2 worm cellular contexts compared by ENCODE assay signal in genomic region chrII:14350768-14351167, ce11.
TF ChIP-seq lines count a peak whose summit lies in the region.

No protein-coding gene starts in this region.

TF ChIP-seq in whole organism, L4 larva, 104 proteins besides CTCF, POLR2A, EP300 and RAD21 (continued from another document):
- peak; percentile 19 for TF ChIP-seq ama-1 (optimal IDR thresholded peaks at IDR 0.05; lab: Kevin White, UChicago)
- peak in 1 of 2 experiments; percentile 22 for TF ChIP-seq lsy-2 (tag; optimal IDR thresholded peaks at IDR 0.05; lab: Kevin White, UChicago)
- TF ChIP-seq nhr-76 (tag; optimal IDR thresholded peaks at IDR 0.05; lab: Kevin White, UChicago) = no peak
- no peak for TF ChIP-seq mdl-1 (tag; optimal IDR thresholded peaks at IDR 0.05; lab: Kevin White, UChicago)
- TF ChIP-seq nhr-111 (GFP tag; optimal IDR thresholded peaks at IDR 0.05; lab: Kevin White, UChicago) = peak; percentile 36
- 0 out of 2 replicates have a peak, but pooled peaks have one; percentile 23 for TF ChIP-seq snpc-1.2 (GFP tag; IDR thresholded peaks at IDR 0.05; lab: Robert Waterston, UW)
- peak; percentile 56 for TF ChIP-seq F49E8.2 (tag; optimal IDR thresholded peaks at IDR 0.05; lab: Kevin White, UChicago; ENCODE audit: borderline replicate concordance)
- peak in 1 of 2 experiments; percentile 78 for TF ChIP-seq unc-62 (GFP tag; optimal IDR thresholded peaks at IDR 0.05 in 1 of 2; lab: Kevin White, UChicago)
- no peak for TF ChIP-seq unc-62 (tag; optimal IDR thresholded peaks at IDR 0.05; lab: Kevin White, UChicago)
- TF ChIP-seq Y48G9A.11 (GFP tag; IDR thresholded peaks at IDR 0.05; lab: Robert Waterston, UW) = peak; percentile 40; the same call in 1 of the 2 replicates
- TF ChIP-seq ceh-44 (GFP tag; IDR thresholded peaks at IDR 0.05; lab: Robert Waterston, UW) = no peak
- no peak for TF ChIP-seq tra-1 (GFP tag; IDR thresholded peaks at IDR 0.05; lab: Robert Waterston, UW)
- peak; percentile 6 for TF ChIP-seq unc-130 (GFP tag; optimal IDR thresholded peaks at IDR 0.05; lab: Kevin White, UChicago)
- peak; percentile 36; the same call in 1 of the 2 replicates for TF ChIP-seq arid-1 (GFP tag; conservative IDR thresholded peaks at IDR 0.05; lab: Robert Waterston, UW)
- TF ChIP-seq cey-2 (tag; optimal IDR thresholded peaks at IDR 0.05; lab: Kevin White, UChicago; ENCODE audit: borderline replicate concordance, insufficient read depth) = no peak
- TF ChIP-seq mdt-29 (GFP tag; IDR thresholded peaks at IDR 0.05; lab: Robert Waterston, UW) = 0 out of 2 replicates have a peak, but pooled peaks have one; percentile 29
TF ChIP-seq in whole organism, L4 larva: peak in this region for 21.

TF ChIP-seq in whole organism, young adult, 124 proteins besides CTCF, POLR2A, EP300 and RAD21 (continued from another document):
- no peak for TF ChIP-seq hmg-20 (GFP tag; IDR thresholded peaks at IDR 0.05; lab: Robert Waterston, UW)
- no peak for TF ChIP-seq aptf-3 (GFP tag; IDR thresholded peaks at IDR 0.05; lab: Robert Waterston, UW)
- TF ChIP-seq atf-7 (tag; optimal IDR thresholded peaks at IDR 0.05; lab: Kevin White, UChicago) = peak; percentile 68
- no peak for TF ChIP-seq nhr-179 (tag; optimal IDR thresholded peaks at IDR 0.05; lab: Kevin White, UChicago)
- no peak for TF ChIP-seq lin-35 (GFP tag; optimal IDR thresholded peaks at IDR 0.05; lab: Kevin White, UChicago)
- no peak for TF ChIP-seq ets-4 (GFP tag; optimal IDR thresholded peaks at IDR 0.05; lab: Kevin White, UChicago)
- TF ChIP-seq K11D2.4 (GFP tag; IDR thresholded peaks at IDR 0.05; lab: Robert Waterston, UW) = no peak
- TF ChIP-seq F57A8.1 (GFP tag; optimal IDR thresholded peaks at IDR 0.05; lab: Kevin White, UChicago) = no peak
- no peak for TF ChIP-seq snpc-3.4 (tag; optimal IDR thresholded peaks at IDR 0.05; lab: Kevin White, UChicago)
- no peak for TF ChIP-seq unc-62 (GFP tag; optimal IDR thresholded peaks at IDR 0.05; lab: Kevin White, UChicago)
- TF ChIP-seq hlh-26 (GFP tag; conservative IDR thresholded peaks at IDR 0.05; lab: Robert Waterston, UW) = no peak
- TF ChIP-seq ceh-79 (tag; optimal IDR thresholded peaks at IDR 0.05; lab: Kevin White, UChicago) = no peak
- TF ChIP-seq sea-2 (GFP tag; IDR thresholded peaks at IDR 0.05; lab: Robert Waterston, UW) = no peak
- TF ChIP-seq nfya-1 (tag; optimal IDR thresholded peaks at IDR 0.05; lab: Kevin White, UChicago; ENCODE audit: borderline replicate concordance, insufficient read depth) = no peak
- no peak for TF ChIP-seq attf-5 (GFP tag; optimal IDR thresholded peaks at IDR 0.05; lab: Kevin White, UChicago)
- no peak for TF ChIP-seq F37B4.10 (GFP tag; IDR thresholded peaks at IDR 0.05; lab: Robert Waterston, UW)
- 0 out of 2 replicates have a peak, but pooled peaks have one; percentile 28 for TF ChIP-seq pbrm-1 (GFP tag; IDR thresholded peaks at IDR 0.05; lab: Robert Waterston, UW)
- TF ChIP-seq dpff-1 (tag; optimal IDR thresholded peaks at IDR 0.05; lab: Kevin White, UChicago) = no peak
- TF ChIP-seq somi-1 (GFP tag; optimal IDR thresholded peaks at IDR 0.05; lab: Kevin White, UChicago) = no peak
- no peak for TF ChIP-seq F33H1.4 (GFP tag; IDR thresholded peaks at IDR 0.05; lab: Robert Waterston, UW)
- peak; percentile 75 for TF ChIP-seq madf-6 (GFP tag; IDR thresholded peaks at IDR 0.05; lab: Robert Waterston, UW)
- peak; percentile 69; the same call in 1 of the 2 replicates for TF ChIP-seq nfyb-1 (GFP tag; IDR thresholded peaks at IDR 0.05; lab: Robert Waterston, UW)
- TF ChIP-seq D2030.7 (GFP tag; IDR thresholded peaks at IDR 0.05; lab: Robert Waterston, UW) = 0 out of 2 replicates have a peak, but pooled peaks have one; percentile 13
- no peak for TF ChIP-seq dox-1 (GFP tag; IDR thresholded peaks at IDR 0.05; lab: Robert Waterston, UW)
- TF ChIP-seq ekl-4 (GFP tag; IDR thresholded peaks at IDR 0.05; lab: Robert Waterston, UW) = no peak
- TF ChIP-seq lsl-1 (GFP tag; optimal IDR thresholded peaks at IDR 0.05; lab: Kevin White, UChicago) = peak; percentile 46
- no peak for TF ChIP-seq dpl-1 (GFP tag; optimal IDR thresholded peaks at IDR 0.05; lab: Kevin White, UChicago)
- TF ChIP-seq hrde-1 (tag; optimal IDR thresholded peaks at IDR 0.05; lab: Kevin White, UChicago; ENCODE audit: borderline replicate concordance) = peak; percentile 70
- no peak for TF ChIP-seq snpc-1.1 (tag; optimal IDR thresholded peaks at IDR 0.05; lab: Kevin White, UChicago; ENCODE audit: insufficient read depth)
- TF ChIP-seq ceh-100 (GFP tag; IDR thresholded peaks at IDR 0.05; lab: Robert Waterston, UW) = no peak
- TF ChIP-seq hsf-1 (GFP tag; IDR thresholded peaks at IDR 0.05; lab: Robert Waterston, UW) = peak; percentile 75
- TF ChIP-seq snpc-4 (GFP tag; optimal IDR thresholded peaks at IDR 0.05; lab: Kevin White, UChicago) = no peak
- peak in 1 of 4 experiments; percentile 42 for TF ChIP-seq snpc-4 (tag; optimal IDR thresholded peaks at IDR 0.05; lab: Kevin White, UChicago)
- no peak for TF ChIP-seq sptf-2 (GFP tag; optimal IDR thresholded peaks at IDR 0.05; lab: Kevin White, UChicago)
- no peak for TF ChIP-seq unc-130 (GFP tag; optimal IDR thresholded peaks at IDR 0.05; lab: Kevin White, UChicago)
- TF ChIP-seq F57C9.4 (tag; optimal IDR thresholded peaks at IDR 0.05; lab: Kevin White, UChicago) = peak; percentile 17
- TF ChIP-seq madf-8 (GFP tag; conservative IDR thresholded peaks at IDR 0.05; lab: Robert Waterston, UW) = no peak
- TF ChIP-seq T07F8.4 (tag; optimal IDR thresholded peaks at IDR 0.05; lab: Kevin White, UChicago) = no peak
- peak; percentile 63 for TF ChIP-seq chd-7 (tag; optimal IDR thresholded peaks at IDR 0.05; lab: Kevin White, UChicago)
- TF ChIP-seq pha-4 (tag; optimal IDR thresholded peaks at IDR 0.05; lab: Kevin White, UChicago) = no peak
- TF ChIP-seq athp-1 (tag; optimal IDR thresholded peaks at IDR 0.05; lab: Kevin White, UChicago) = peak; percentile 53
- TF ChIP-seq snpc-1.3 (tag; optimal IDR thresholded peaks at IDR 0.05; lab: Kevin White, UChicago; ENCODE audit: insufficient read depth) = no peak
- no peak for TF ChIP-seq nhr-27 (tag; optimal IDR thresholded peaks at IDR 0.05; lab: Kevin White, UChicago)
- no peak for TF ChIP-seq rpc-1 (optimal IDR thresholded peaks at IDR 0.05; lab: Kevin White, UChicago)
- TF ChIP-seq rpc-1 (tag; optimal IDR thresholded peaks at IDR 0.05; lab: Kevin White, UChicago) = no peak
- no peak for TF ChIP-seq rec-8 (tag; optimal IDR thresholded peaks at IDR 0.05; lab: Kevin White, UChicago)
- TF ChIP-seq bed-1 (GFP tag; IDR thresholded peaks at IDR 0.05; lab: Robert Waterston, UW) = no peak
- no peak for TF ChIP-seq B0261.1 (tag; optimal IDR thresholded peaks at IDR 0.05; lab: Kevin White, UChicago)
- peak; percentile 59; the same call in 1 of the 2 replicates for TF ChIP-seq ceh-40 (GFP tag; IDR thresholded peaks at IDR 0.05; lab: Robert Waterston, UW)
- no peak for TF ChIP-seq Y53F4B.3 (GFP tag; IDR thresholded peaks at IDR 0.05; lab: Robert Waterston, UW)
- TF ChIP-seq nhr-120 (GFP tag; IDR thresholded peaks at IDR 0.05; lab: Robert Waterston, UW) = no peak
- 0 out of 2 replicates have a peak, but pooled peaks have one; percentile 51 for TF ChIP-seq Y53G8AR.9 (GFP tag; conservative IDR thresholded peaks at IDR 0.05; lab: Robert Waterston, UW)
- no peak for TF ChIP-seq Y56A3A.18 (GFP tag; IDR thresholded peaks at IDR 0.05; lab: Robert Waterston, UW)
- TF ChIP-seq attf-3 (GFP tag; conservative IDR thresholded peaks at IDR 0.05; lab: Robert Waterston, UW) = no peak
- TF ChIP-seq repo-1 (tag; optimal IDR thresholded peaks at IDR 0.05; lab: Kevin White, UChicago) = peak; percentile 71
- 0 out of 2 replicates have a peak, but pooled peaks have one; percentile 32 for TF ChIP-seq Y79H2A.3 (GFP tag; conservative IDR thresholded peaks at IDR 0.05; lab: Robert Waterston, UW)
- no peak for TF ChIP-seq nhr-80 (tag; optimal IDR thresholded peaks at IDR 0.05; lab: Kevin White, UChicago)
- no peak; the same call in none of the 2 replicates for TF ChIP-seq attf-6 (GFP tag; IDR thresholded peaks at IDR 0.05; lab: Robert Waterston, UW)
- no peak for TF ChIP-seq F22D6.2 (tag; optimal IDR thresholded peaks at IDR 0.05; lab: Kevin White, UChicago)
- no peak; the same call in 1 of the 2 replicates for TF ChIP-seq Y95B8A.8 (GFP tag; IDR thresholded peaks at IDR 0.05; lab: Robert Waterston, UW)
- no peak for TF ChIP-seq F55B11.4 (tag; optimal IDR thresholded peaks at IDR 0.05; lab: Kevin White, UChicago; ENCODE audit: borderline replicate concordance, insufficient read depth)
- TF ChIP-seq ceh-91 (GFP tag; IDR thresholded peaks at IDR 0.05; lab: Robert Waterston, UW) = no peak
- TF ChIP-seq zfh-2 (GFP tag; conservative IDR thresholded peaks at IDR 0.05; lab: Robert Waterston, UW) = peak; percentile 6; the same call in 1 of the 2 replicates
- no peak for TF ChIP-seq aptf-2 (GFP tag; conservative IDR thresholded peaks at IDR 0.05; lab: Robert Waterston, UW)
- TF ChIP-seq C06A6.2 (GFP tag; conservative IDR thresholded peaks at IDR 0.05; lab: Robert Waterston, UW) = no peak
- no peak for TF ChIP-seq ccch-3 (GFP tag; optimal IDR thresholded peaks at IDR 0.05; lab: Kevin White, UChicago)
- TF ChIP-seq mel-28 (tag; optimal IDR thresholded peaks at IDR 0.05; lab: Kevin White, UChicago; ENCODE audit: borderline replicate concordance) = no peak
- no peak for TF ChIP-seq him-1 (tag; optimal IDR thresholded peaks at IDR 0.05; lab: Kevin White, UChicago)
- TF ChIP-seq hmg-1.2 (GFP tag; IDR thresholded peaks at IDR 0.05; lab: Robert Waterston, UW) = peak; percentile 25; the same call in 1 of the 2 replicates
- TF ChIP-seq lsy-27 (tag; optimal IDR thresholded peaks at IDR 0.05; lab: Kevin White, UChicago; ENCODE audit: borderline replicate concordance, insufficient read depth) = no peak
- 0 out of 2 replicates have a peak, but pooled peaks have one; percentile 53 for TF ChIP-seq lin-26 (GFP tag; IDR thresholded peaks at IDR 0.05; lab: Robert Waterston, UW)
- no peak for TF ChIP-seq F23B12.7 (tag; optimal IDR thresholded peaks at IDR 0.05; lab: Kevin White, UChicago; ENCODE audit: insufficient read depth)
- no peak for TF ChIP-seq B0019.2 (GFP tag; conservative IDR thresholded peaks at IDR 0.05; lab: Robert Waterston, UW)
- no peak for TF ChIP-seq ama-1 (optimal IDR thresholded peaks at IDR 0.05; lab: Kevin White, UChicago)
- TF ChIP-seq ama-1 (GFP tag; optimal IDR thresholded peaks at IDR 0.05; lab: Kevin White, UChicago) = peak in 1 of 2 experiments; percentile 75
